Fruit fly (Drosophila melanogaster) whole organism, prepupa: ENCODE measurements around the gene Trissin.

Source experiments
- CG10631 ChIP-seq: fragments of 200-800 bp; sonication (Bioruptor generic); optimal IDR thresholded peaks from 2 replicates; lab custom pipeline; 2016; ENCODE audit warnings: missing biosample characterization, missing genetic modification characterization
- CG11294 ChIP-seq: fragments of 200-800 bp; sonication (Bioruptor generic); IDR thresholded peaks from 2 replicates; pipeline ENCODE4 v1.3.6; 2022; ENCODE audit warnings: missing biosample characterization, missing genetic modification characterization
- CG11902 ChIP-seq: fragments of 200-800 bp; sonication (Bioruptor generic); optimal IDR thresholded peaks from 3 replicates; lab custom pipeline; 2016; ENCODE audit warnings: missing biosample characterization, missing genetic modification characterization
- CG1621 ChIP-seq: fragments of 200-800 bp; sonication (Bioruptor generic); optimal IDR thresholded peaks from 3 replicates; lab custom pipeline; 2018; ENCODE audit warnings: missing biosample characterization, mild to moderate bottlenecking, missing genetic modification characterization
- CG31627 ChIP-seq: fragments of 200-800 bp; sonication (Bioruptor generic); optimal IDR thresholded peaks from 3 replicates; lab custom pipeline; 2016; ENCODE audit warnings: missing biosample characterization, missing genetic modification characterization
- CG6163 ChIP-seq: fragments of 200-800 bp; sonication (Bioruptor generic); IDR thresholded peaks from 3 replicates; pipeline ENCODE4 v1.3.6; 2022; ENCODE audit warnings: missing biosample characterization, missing genetic modification characterization
- CG6276 ChIP-seq: fragments of 200-800 bp; sonication (Bioruptor generic); optimal IDR thresholded peaks from 2 replicates; lab custom pipeline; 2017; ENCODE audit warnings: missing biosample characterization, mild to moderate bottlenecking, missing genetic modification characterization
- CG6792 ChIP-seq: fragments of 200-800 bp; sonication (Bioruptor generic); optimal IDR thresholded peaks from 3 replicates; lab custom pipeline; 2016; ENCODE audit warnings: missing biosample characterization, missing genetic modification characterization
- CG6854 ChIP-seq: fragments of 200-800 bp; sonication (Bioruptor generic); optimal IDR thresholded peaks from 2 replicates; lab custom pipeline; 2017; ENCODE audit warnings: missing biosample characterization, mild to moderate bottlenecking, missing genetic modification characterization
- CG8119 ChIP-seq: fragments of 200-800 bp; sonication (Bioruptor generic); IDR thresholded peaks from 3 replicates; pipeline ENCODE4 v1.3.6; 2022; ENCODE audit warnings: missing biosample characterization, missing genetic modification characterization
- CG8632 ChIP-seq: fragments of 200-800 bp; sonication (Bioruptor generic); optimal IDR thresholded peaks from 3 replicates; lab custom pipeline; 2016; ENCODE audit warnings: missing biosample characterization, missing genetic modification characterization
- CG9139 ChIP-seq: fragments of 200-800 bp; sonication (Bioruptor generic); optimal IDR thresholded peaks from 3 replicates; lab custom pipeline; 2017; ENCODE audit warnings: missing biosample characterization, mild to moderate bottlenecking, missing genetic modification characterization
- Eip78C ChIP-seq: fragments of 200-800 bp; sonication (Bioruptor generic); peaks from one replicate; lab custom pipeline; 2016; ENCODE audit warnings: missing biosample characterization, missing genetic modification characterization
- Ets96B ChIP-seq: fragments of 200-800 bp; optimal IDR thresholded peaks from 2 replicates; lab custom pipeline; 2019; ENCODE audit warnings: missing biosample characterization, mild to moderate bottlenecking, missing genetic modification characterization, moderate library complexity
- Hr38 ChIP-seq: sonication (Bioruptor generic); optimal IDR thresholded peaks from 2 replicates; lab custom pipeline; 2016; ENCODE audit warnings: missing biosample characterization, missing genetic modification characterization
- Hr39 ChIP-seq: fragments of 200-800 bp; sonication (Bioruptor generic); optimal IDR thresholded peaks from 2 replicates; lab custom pipeline; 2016; ENCODE audit warnings: missing biosample characterization, missing genetic modification characterization
- OdsH ChIP-seq: fragments of 200-800 bp; sonication (Bioruptor generic); optimal IDR thresholded peaks from 3 replicates; lab custom pipeline; 2016; ENCODE audit warnings: missing biosample characterization, missing genetic modification characterization
- Sox102F ChIP-seq: fragments of 200-800 bp; sonication (Bioruptor generic); optimal IDR thresholded peaks from 2 replicates; lab custom pipeline; 2016; ENCODE audit warnings: missing biosample characterization, mild to moderate bottlenecking, missing genetic modification characterization
- Sox14 ChIP-seq: fragments of 200-800 bp; sonication (Bioruptor generic); optimal IDR thresholded peaks from 3 replicates; lab custom pipeline; 2016; ENCODE audit warnings: missing biosample characterization, missing genetic modification characterization
- achi ChIP-seq: fragments of 200-800 bp; sonication (Bioruptor generic); optimal IDR thresholded peaks from 3 replicates; lab custom pipeline; 2016; ENCODE audit warnings: missing biosample characterization, missing genetic modification characterization
- acj6 ChIP-seq: fragments of 200-800 bp; sonication (Bioruptor generic); optimal IDR thresholded peaks from 3 replicates; lab custom pipeline; 2016; ENCODE audit warnings: missing biosample characterization, missing genetic modification characterization
- dac ChIP-seq: fragments of 200-800 bp; sonication (Bioruptor generic); optimal IDR thresholded peaks from 2 replicates; lab custom pipeline; 2017; ENCODE audit warnings: missing biosample characterization, mild to moderate bottlenecking, missing genetic modification characterization
- dsx ChIP-seq: fragments of 200-800 bp; optimal IDR thresholded peaks from 3 replicates; lab custom pipeline; 2019; ENCODE audit warnings: missing biosample characterization, mild to moderate bottlenecking, missing genetic modification characterization, moderate library complexity; ENCODE audit not compliant: poor library complexity, severe bottlenecking
- eg ChIP-seq: fragments of 200-800 bp; sonication (Bioruptor generic); IDR thresholded peaks from 3 replicates; pipeline ENCODE4 v1.3.6; 2022; ENCODE audit warnings: missing biosample characterization, missing genetic modification characterization
- esn ChIP-seq: fragments of 200-800 bp; sonication (Bioruptor generic); optimal IDR thresholded peaks from 2 replicates; lab custom pipeline; 2016; ENCODE audit warnings: missing biosample characterization, mild to moderate bottlenecking, missing genetic modification characterization, moderate library complexity
- fd85E ChIP-seq: fragments of 200-800 bp; sonication (Bioruptor generic); optimal IDR thresholded peaks from 3 replicates; lab custom pipeline; 2016; ENCODE audit warnings: missing biosample characterization, missing genetic modification characterization
- fkh ChIP-seq: fragments of 200-800 bp; sonication (Bioruptor generic); optimal IDR thresholded peaks from 3 replicates; lab custom pipeline; 2017; ENCODE audit warnings: missing biosample characterization, mild to moderate bottlenecking, missing genetic modification characterization, moderate library complexity
- lz ChIP-seq: fragments of 200-800 bp; sonication (Bioruptor generic); optimal IDR thresholded peaks from 3 replicates; lab custom pipeline; 2016; ENCODE audit warnings: missing biosample characterization, missing genetic modification characterization
- pdm3 ChIP-seq: fragments of 200-800 bp; sonication (Bioruptor generic); optimal IDR thresholded peaks from 3 replicates; lab custom pipeline; 2016; ENCODE audit warnings: missing biosample characterization, missing genetic modification characterization
- spab ChIP-seq: fragments of 200-800 bp; sonication (Bioruptor generic); optimal IDR thresholded peaks from 2 replicates; lab custom pipeline; 2017; ENCODE audit warnings: missing biosample characterization, mild to moderate bottlenecking, missing genetic modification characterization, missing genetic modification reagents
- ss ChIP-seq, 2 experiments: fragments of 200-800 bp; sonication (Bioruptor generic); optimal IDR thresholded peaks; 2 replicates in 1 of 2; 3 replicates in 1 of 2; lab custom pipeline; 2017 to 2018; ENCODE audit warnings: mild to moderate bottlenecking in 2 of 2, missing biosample characterization in 2 of 2, missing genetic modification characterization in 2 of 2, moderate library complexity in 1 of 2
- svp ChIP-seq: fragments of 200-800 bp; sonication (Bioruptor generic); peaks from one replicate; lab custom pipeline; 2016; ENCODE audit warnings: missing biosample characterization, missing genetic modification characterization
- vri ChIP-seq: fragments of 200-800 bp; sonication (Bioruptor generic); optimal IDR thresholded peaks from 3 replicates; lab custom pipeline; 2016; ENCODE audit warnings: missing biosample characterization, mild to moderate bottlenecking, missing genetic modification characterization

The Trissin gene

DNA sequence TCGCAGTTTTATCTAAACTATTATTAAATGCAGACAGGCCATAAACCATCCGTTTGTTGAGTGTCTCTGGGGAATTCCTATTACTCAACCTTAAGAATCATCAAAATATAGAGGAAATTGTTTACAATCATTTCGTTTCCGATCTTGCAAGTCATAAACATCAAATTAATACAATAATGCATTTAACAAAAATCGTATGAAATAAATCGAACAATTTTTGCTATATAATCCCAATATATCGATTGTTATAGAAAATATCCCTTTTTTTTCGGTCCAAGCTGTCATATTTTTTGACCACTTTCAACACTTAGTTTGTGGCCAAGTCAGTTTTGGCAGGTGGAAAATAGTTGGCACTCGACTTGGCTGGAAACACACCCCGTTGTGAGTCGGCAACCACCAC, 3.6 kb downstream of the Trissin start, which contains the start of gene B9d1:
Gene B9d1, plus strand, starts transcription at position 301 of the 400 bp plus-strand sequence.
- TF ChIP-seq CG8632 (no peak), spab (GFP tag; lab: Kevin White, UChicago) (no peak), Hr39 (GFP tag; lab: Kevin White, UChicago) (no peak)

DNA sequence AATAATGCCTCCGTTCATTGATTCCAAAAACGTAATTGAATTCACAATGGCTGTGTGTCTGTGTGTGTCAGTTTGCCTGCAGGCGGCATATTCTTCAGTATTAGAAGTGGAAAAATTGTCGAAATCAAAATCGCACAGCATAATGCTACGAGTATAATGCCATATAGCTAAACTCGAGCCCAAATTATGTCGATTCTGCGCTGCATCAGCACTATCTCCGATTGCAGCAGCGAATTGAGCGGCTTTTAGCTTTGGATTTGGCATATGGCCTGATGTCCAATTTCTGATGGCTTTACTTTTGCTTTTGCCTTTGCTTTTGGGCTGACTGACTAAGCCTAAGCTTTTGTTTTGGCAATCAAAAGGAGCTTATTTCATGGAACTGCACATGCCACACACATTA, 5.1 kb downstream of the Trissin start:
- TF ChIP-seq CG9139 (GFP tag; lab: Kevin White, UChicago) (no peak), eg (GFP tag; lab: Robert Waterston, UW) (no peak), CG11294 (GFP tag; lab: Robert Waterston, UW) (no peak), Hr39 (GFP tag; lab: Kevin White, UChicago) (no peak), Sox102F (GFP tag; lab: Kevin White, UChicago) (no peak), dac (no peak), dsx (no peak), achi (GFP tag; lab: Kevin White, UChicago) (no peak), OdsH (GFP tag; lab: Kevin White, UChicago) (no peak), CG11902 (GFP tag; lab: Kevin White, UChicago) (no peak), CG6276 (GFP tag; lab: Kevin White, UChicago) (no peak), CG10631 (no peak), vri (GFP tag; lab: Kevin White, UChicago) (no peak)

DNA sequence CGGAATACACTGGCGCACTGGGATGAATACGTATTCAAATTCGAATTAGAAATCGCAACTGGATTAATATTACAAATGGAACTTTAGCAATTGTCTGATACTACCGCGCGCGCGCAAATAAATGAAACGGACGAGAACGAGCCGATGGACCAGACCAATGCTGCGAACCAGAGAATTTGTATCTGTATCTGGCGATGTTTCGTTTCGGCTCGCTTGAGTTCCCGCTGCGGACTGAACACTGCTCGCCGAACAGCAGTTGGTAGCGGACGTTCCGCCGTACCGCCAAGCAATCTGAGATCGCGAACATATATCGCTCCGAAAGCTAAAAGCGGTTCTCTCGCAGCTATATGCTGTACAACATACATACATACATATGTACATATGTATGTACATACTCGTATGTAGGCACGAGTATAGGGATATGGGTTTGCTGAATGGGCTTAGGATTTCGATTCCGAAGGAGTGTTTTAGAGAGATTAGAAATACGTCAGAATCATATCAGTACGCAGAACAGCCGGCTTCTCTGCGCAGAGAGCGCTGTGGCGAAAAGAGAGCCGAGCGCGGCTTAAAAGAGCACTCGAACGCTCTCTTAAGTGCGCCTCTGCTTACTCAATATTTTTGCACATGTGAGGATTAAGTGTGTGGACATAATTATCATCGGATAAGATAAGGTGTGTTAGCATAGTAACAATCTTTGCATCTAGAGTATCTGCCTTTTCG, 9.1 kb downstream of the Trissin start, which contains the start of gene AdamTS-A:
Gene AdamTS-A, minus strand, starts transcription at position 221 of the 720 bp plus-strand sequence.
- TF ChIP-seq Eip78C (GFP tag; lab: Kevin White, UChicago) (peak; percentile 55), dsx (no peak), CG31627 (GFP tag; lab: Kevin White, UChicago) (no peak), CG11294 (GFP tag; lab: Robert Waterston, UW) (no peak), CG8119 (GFP tag; lab: Robert Waterston, UW) (no peak), CG10631 (no peak), fkh (GFP tag; lab: Kevin White, UChicago) (peak; percentile 29), spab (GFP tag; lab: Kevin White, UChicago) (no peak), svp (GFP tag; lab: Kevin White, UChicago) (peak; percentile 69), CG6792 (GFP tag; lab: Kevin White, UChicago) (no peak), dac (no peak), fd85E (no peak), vri (GFP tag; lab: Kevin White, UChicago) (peak; percentile 11), CG6163 (0 out of 3 replicates have a peak, but pooled peaks have one; percentile 17), CG6854 (GFP tag; lab: Kevin White, UChicago) (peak; percentile 7), CG8632 (no peak), esn (GFP tag; lab: Kevin White, UChicago) (peak; percentile 9), CG1621 (peak; percentile 34), Ets96B (tag; lab: Kevin White, UChicago) (no peak)

DNA sequence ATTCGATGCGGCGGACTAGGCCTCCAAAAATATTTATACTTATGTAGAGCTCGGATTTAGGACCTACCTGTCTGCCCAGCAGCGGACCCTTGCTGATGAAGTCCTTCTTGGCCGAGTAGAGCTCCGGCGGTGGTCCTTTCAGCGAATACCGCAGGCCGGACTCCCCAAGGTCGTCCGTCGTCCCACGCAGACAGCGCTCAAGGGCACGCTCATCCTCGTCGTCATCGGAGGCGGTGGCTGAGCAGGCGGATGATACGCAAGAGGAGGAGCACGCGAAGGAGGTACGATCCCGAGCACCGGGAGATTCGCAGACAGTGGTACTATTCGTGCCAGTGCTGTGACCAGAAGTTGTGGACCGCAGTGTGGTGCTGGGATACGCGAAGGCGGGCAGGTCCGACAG, 10.4 kb downstream of the Trissin start:
- TF ChIP-seq fd85E (no peak), svp (GFP tag; lab: Kevin White, UChicago) (peak; percentile 69), OdsH (GFP tag; lab: Kevin White, UChicago) (no peak)

DNA sequence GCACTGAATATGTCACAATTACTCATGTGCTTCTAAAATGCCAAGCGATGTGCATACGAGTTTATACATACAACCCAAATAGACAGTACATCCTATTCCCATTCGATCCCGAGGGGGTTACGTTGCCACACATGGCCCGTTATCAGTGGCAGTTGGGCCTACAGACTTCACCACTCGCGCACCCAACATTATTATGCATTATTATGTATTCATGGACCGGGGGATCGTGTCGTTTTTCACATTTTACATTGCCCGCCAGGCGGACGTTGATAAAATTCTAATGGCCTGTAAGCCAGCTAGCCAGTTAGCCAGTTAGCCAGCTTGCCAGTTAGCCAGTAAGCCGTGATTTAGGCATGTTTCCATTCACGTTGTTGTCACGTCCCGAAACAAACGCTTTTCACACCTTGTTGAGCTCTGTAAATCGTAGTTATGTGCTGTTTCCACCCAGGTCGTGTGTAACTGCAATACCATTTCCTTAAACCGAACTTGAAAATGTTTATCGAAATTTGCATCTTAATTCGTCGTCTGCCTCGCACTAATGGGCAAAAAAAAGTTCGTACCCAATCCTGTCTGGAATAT, 11.7 kb downstream of the Trissin start:
- TF ChIP-seq lz (GFP tag; lab: Kevin White, UChicago), result no peak
- no peak for TF ChIP-seq dac
- no peak for TF ChIP-seq CG6854 (GFP tag; lab: Kevin White, UChicago)
- no peak for TF ChIP-seq Sox102F (GFP tag; lab: Kevin White, UChicago)
- no peak for TF ChIP-seq acj6 (GFP tag; lab: Kevin White, UChicago)
- TF ChIP-seq vri (GFP tag; lab: Kevin White, UChicago), result no peak
- no peak for TF ChIP-seq ss (GFP tag; optimal IDR thresholded peaks at IDR 0.05; lab: Kevin White, UChicago)
- no peak for TF ChIP-seq CG9139 (GFP tag; lab: Kevin White, UChicago)
- no peak for TF ChIP-seq CG6276 (GFP tag; lab: Kevin White, UChicago)
- no peak for TF ChIP-seq Hr38 (GFP tag; lab: Kevin White, UChicago)
- no peak for TF ChIP-seq Ets96B (tag; lab: Kevin White, UChicago)
- no peak for TF ChIP-seq CG6792 (GFP tag; lab: Kevin White, UChicago)
- no peak for TF ChIP-seq pdm3 (GFP tag; lab: Kevin White, UChicago)
- TF ChIP-seq Sox14 (GFP tag; lab: Kevin White, UChicago), result no peak
